Worm (Caenorhabditis elegans) whole organism, L4 larva: ENCODE data around the gene W06F12.3.

Source experiments
- F10B5.3 ChIP-seq: sonication (generic microtip); optimal IDR thresholded peaks from 2 replicates; lab custom pipeline; 2016; ENCODE audit warnings: mild to moderate bottlenecking, missing genetic modification characterization, missing compliant biosample characterization
- F37D6.2 ChIP-seq: sonication (generic microtip); optimal IDR thresholded peaks from 2 replicates; lab custom pipeline; 2016; ENCODE audit warnings: mild to moderate bottlenecking, missing genetic modification characterization, missing compliant biosample characterization
- Y105C5A.15 ChIP-seq: fragments of 200-800 bp; sonication (Bioruptor generic); IDR thresholded peaks from 2 replicates; pipeline ENCODE4 v1.3.6; 2022; ENCODE audit warnings: missing genetic modification characterization, missing compliant biosample characterization
- aha-1 ChIP-seq: fragments of 150-350 bp; peaks from one replicate; lab custom pipeline; 2014; ENCODE audit warnings: missing biosample characterization, missing genetic modification characterization
- ama-1 ChIP-seq: fragments of 150-350 bp; optimal IDR thresholded peaks from 2 replicates; lab custom pipeline; 2014; ENCODE audit warnings: inconsistent platforms, mixed read lengths
- ceh-28 ChIP-seq: fragments of 150-350 bp; optimal IDR thresholded peaks from 2 replicates; lab custom pipeline; 2014; ENCODE audit warnings: missing biosample characterization, missing genetic modification reagents, missing genetic modification characterization
- ceh-32 ChIP-seq: sonication (generic microtip); optimal IDR thresholded peaks from 2 replicates; lab custom pipeline; 2016; ENCODE audit warnings: mild to moderate bottlenecking, missing genetic modification characterization, missing compliant biosample characterization; ENCODE audit not compliant: poor library complexity
- ceh-82 ChIP-seq: sonication (generic microtip); optimal IDR thresholded peaks from 2 replicates; lab custom pipeline; 2017; ENCODE audit warnings: missing biosample characterization, missing genetic modification characterization
- daf-19 ChIP-seq: fragments of 200-800 bp; sonication (Bioruptor generic); conservative IDR thresholded peaks from 2 replicates; pipeline ENCODE4 v1.3.6; 2022; ENCODE audit warnings: missing genetic modification characterization, missing compliant biosample characterization
- duxl-1 ChIP-seq: sonication (generic microtip); optimal IDR thresholded peaks from 2 replicates; lab custom pipeline; 2016; ENCODE audit warnings: mild to moderate bottlenecking, missing genetic modification characterization, moderate library complexity, missing compliant biosample characterization; ENCODE audit not compliant: poor library complexity
- dve-1 ChIP-seq: sonication (generic microtip); optimal IDR thresholded peaks from 2 replicates; lab custom pipeline; 2017; ENCODE audit warnings: antibody characterized with exemption, mild to moderate bottlenecking, missing genetic modification characterization, missing compliant biosample characterization; ENCODE audit not compliant: insufficient read depth
- egl-27 ChIP-seq: sonication (generic microtip); optimal IDR thresholded peaks from 3 replicates; lab custom pipeline; 2017; ENCODE audit warnings: missing biosample characterization, missing genetic modification reagents, missing genetic modification characterization
- fos-1 ChIP-seq: fragments of 150-350 bp; optimal IDR thresholded peaks from 2 replicates; lab custom pipeline; 2014; ENCODE audit warnings: missing biosample characterization, missing genetic modification characterization
- hif-1 ChIP-seq, 2 experiments: sonication (generic microtip); optimal IDR thresholded peaks; 2 replicates each; lab custom pipeline; 2016 to 2017; ENCODE audit warnings: missing compliant biosample characterization in 2 of 2, missing genetic modification characterization in 2 of 2, missing genetic modification reagents in 2 of 2, missing genotype in 2 of 2, mild to moderate bottlenecking in 1 of 2
- hlh-30 ChIP-seq: sonication (generic microtip); optimal IDR thresholded peaks from 2 replicates; lab custom pipeline; 2017; ENCODE audit warnings: antibody characterized with exemption, mild to moderate bottlenecking, missing genetic modification characterization, missing compliant biosample characterization; ENCODE audit not compliant: insufficient read depth
- hmg-1.1 ChIP-seq: fragments of 200-800 bp; sonication (Bioruptor generic); IDR thresholded peaks from 2 replicates; pipeline ENCODE4 v1.3.6; 2022; ENCODE audit warnings: missing genetic modification reagents, missing genetic modification characterization, missing compliant biosample characterization
- jun-1 ChIP-seq: fragments of 150-350 bp; optimal IDR thresholded peaks from 2 replicates; lab custom pipeline; 2014; ENCODE audit warnings: missing biosample characterization, missing genetic modification reagents, missing genetic modification characterization
- lin-13 ChIP-seq: fragments of 150-350 bp; optimal IDR thresholded peaks from 2 replicates; lab custom pipeline; 2014; ENCODE audit warnings: missing biosample characterization, missing genetic modification reagents, missing genetic modification characterization
- lin-38 ChIP-seq: fragments of 200-800 bp; sonication (Bioruptor generic); IDR thresholded peaks from 2 replicates; pipeline ENCODE4 v1.3.6; 2022; ENCODE audit warnings: missing genetic modification reagents, missing genetic modification characterization, missing compliant biosample characterization
- lin-39 ChIP-seq: fragments of 150-350 bp; optimal IDR thresholded peaks from 2 replicates; lab custom pipeline; 2014; ENCODE audit warnings: missing biosample characterization, missing genetic modification reagents, missing genetic modification characterization
- lsy-2 ChIP-seq, 2 experiments: fragments of 150-350 bp in 1 of 2; sonication (generic microtip) in 1 of 2; optimal IDR thresholded peaks; 2 replicates each; lab custom pipeline; 2014 to 2017; ENCODE audit warnings: missing biosample characterization in 2 of 2, missing genetic modification characterization in 2 of 2
- mes-2 ChIP-seq: sonication (generic microtip); optimal IDR thresholded peaks from 2 replicates; lab custom pipeline; 2016; ENCODE audit warnings: missing genotype, mild to moderate bottlenecking, missing genetic modification characterization, missing compliant biosample characterization; ENCODE audit not compliant: poor library complexity, severe bottlenecking
- nhr-10 ChIP-seq: fragments of 150-350 bp; optimal IDR thresholded peaks from 2 replicates; lab custom pipeline; 2014; ENCODE audit warnings: missing biosample characterization, missing genetic modification characterization
- nhr-102 ChIP-seq: sonication (generic microtip); optimal IDR thresholded peaks from 2 replicates; lab custom pipeline; 2016; ENCODE audit warnings: mild to moderate bottlenecking, missing genetic modification characterization, moderate library complexity, missing compliant biosample characterization
- nhr-25 ChIP-seq: sonication (generic microtip); optimal IDR thresholded peaks from 2 replicates; lab custom pipeline; 2017; ENCODE audit warnings: missing genetic modification characterization, mild to moderate bottlenecking, missing compliant biosample characterization, antibody characterized with exemption, moderate library complexity, borderline replicate concordance; ENCODE audit not compliant: insufficient read depth
- nhr-42 ChIP-seq: fragments of 200-800 bp; sonication (Bioruptor generic); IDR thresholded peaks from 2 replicates; pipeline ENCODE4 v1.3.6; 2022; ENCODE audit warnings: missing genetic modification characterization, missing compliant biosample characterization
- nhr-6 ChIP-seq: fragments of 150-350 bp; optimal IDR thresholded peaks from 2 replicates; lab custom pipeline; 2014; ENCODE audit warnings: missing biosample characterization, missing genetic modification characterization
- nhr-77 ChIP-seq: fragments of 150-350 bp; optimal IDR thresholded peaks from 2 replicates; lab custom pipeline; 2014; ENCODE audit warnings: missing biosample characterization, missing genetic modification characterization
- rbr-2 ChIP-seq: sonication (generic microtip); optimal IDR thresholded peaks from 2 replicates; lab custom pipeline; 2016; ENCODE audit warnings: missing genotype, missing genetic modification characterization, missing compliant biosample characterization
- set-16 ChIP-seq: fragments of 200-800 bp; sonication (Bioruptor generic); IDR thresholded peaks from 2 replicates; pipeline ENCODE4 v1.3.6; 2022; ENCODE audit warnings: missing genetic modification reagents, missing genetic modification characterization, missing compliant biosample characterization
- snpc-4 ChIP-seq: fragments of 150-350 bp; optimal IDR thresholded peaks from 2 replicates; lab custom pipeline; 2014; ENCODE audit warnings: missing biosample characterization, missing genetic modification characterization
- tag-97 ChIP-seq: fragments of 200-800 bp; sonication (Bioruptor generic); IDR thresholded peaks from 2 replicates; pipeline ENCODE4 v1.3.6; 2022; ENCODE audit warnings: missing genetic modification characterization, missing compliant biosample characterization
- unc-62 ChIP-seq, 3 experiments: fragments of 150-350 bp in 1 of 3; sonication (generic microtip); optimal IDR thresholded peaks in 2 of 3; peaks in 1 of 3; 1 replicate in 1 of 3; 2 replicates in 2 of 3; lab custom pipeline; 2014 to 2017; ENCODE audit warnings: missing biosample characterization in 3 of 3, missing genetic modification characterization in 3 of 3, missing genetic modification reagents in 3 of 3, missing genotype in 1 of 3
- zag-1 ChIP-seq: fragments of 150-350 bp; optimal IDR thresholded peaks from 2 replicates; lab custom pipeline; 2014; ENCODE audit warnings: missing biosample characterization, missing genetic modification characterization
- zfp-3 ChIP-seq: fragments of 200-800 bp; sonication (Bioruptor generic); conservative IDR thresholded peaks from 2 replicates; pipeline ENCODE4 v1.3.6; 2022; ENCODE audit warnings: missing genetic modification reagents, missing genetic modification characterization, missing compliant biosample characterization

Gene W06F12.3

ce11 chrIII:13735008-13735407 lies at the start of gene W06F12.3:
Gene W06F12.3, plus strand, starts transcription at chrIII:13735030.
- TF ChIP-seq rbr-2 (tag; lab: Kevin White, UChicago) (no peak), lin-38 (GFP tag; lab: Robert Waterston, UW) (no peak), aha-1 (peak; percentile 91)
- TF ChIP-seq, all 104 proteins: peak for 1

- TF ChIP-seq nhr-77 (tag; lab: Kevin White, UChicago): no peak
- no peak for TF ChIP-seq hmg-1.1
- no peak for TF ChIP-seq nhr-10 (tag; lab: Kevin White, UChicago)
- no peak for TF ChIP-seq zfp-3 (GFP tag; lab: Robert Waterston, UW)
- TF ChIP-seq tag-97 (GFP tag; lab: Robert Waterston, UW): no peak
- TF ChIP-seq set-16 (GFP tag; lab: Robert Waterston, UW): no peak
- no peak for TF ChIP-seq nhr-102 (tag; lab: Kevin White, UChicago)
- no peak for TF ChIP-seq zag-1 (tag; lab: Kevin White, UChicago)
- TF ChIP-seq jun-1 (tag; lab: Kevin White, UChicago): no peak
- TF ChIP-seq hif-1 (tag; optimal IDR thresholded peaks at IDR 0.05; lab: Kevin White, UChicago): no peak
Observed at ce11 chrIII:13686309-13686708, 48.5 kb upstream of the W06F12.3 start, which contains the start of gene dyf-2. Gene dyf-2, minus strand, starts transcription at chrIII:13686445.

- TF ChIP-seq lsy-2 (tag; optimal IDR thresholded peaks at IDR 0.05; lab: Kevin White, UChicago): peak in 1 of 2 experiments; percentile 34
- TF ChIP-seq nhr-6 (tag; lab: Kevin White, UChicago): peak; percentile 23
- TF ChIP-seq hlh-30: peak; percentile 66
- no peak for TF ChIP-seq lin-39 (tag; lab: Kevin White, UChicago)
- no peak for TF ChIP-seq snpc-4
- TF ChIP-seq unc-62 (GFP tag; optimal IDR thresholded peaks at IDR 0.05 in 1 of 2; lab: Kevin White, UChicago): peak in 1 of 2 experiments; percentile 75
- no peak for TF ChIP-seq unc-62 (tag; optimal IDR thresholded peaks at IDR 0.05; lab: Kevin White, UChicago)
- peak; percentile 22 for TF ChIP-seq aha-1
- peak; percentile 1 for TF ChIP-seq lin-13 (GFP tag; lab: Kevin White, UChicago)
- TF ChIP-seq nhr-25 (tag; lab: Kevin White, UChicago): no peak
- peak; percentile 46 for TF ChIP-seq mes-2
- TF ChIP-seq, all 104 proteins: peak for 7
Observed at ce11 chrIII:13687211-13687610, 47.6 kb upstream of the W06F12.3 start, which contains the start of gene cul-2. Gene cul-2, plus strand, starts transcription at chrIII:13687269.

- TF ChIP-seq lsy-2 (tag; optimal IDR thresholded peaks at IDR 0.05; lab: Kevin White, UChicago) (no peak), duxl-1 (tag; lab: Kevin White, UChicago) (peak; percentile 21), mes-2 (peak; percentile 38), hlh-30 (peak; percentile 34), nhr-10 (tag; lab: Kevin White, UChicago) (no peak), Y105C5A.15 (GFP tag; lab: Robert Waterston, UW) (no peak), daf-19 (GFP tag; lab: Robert Waterston, UW) (0 out of 2 replicates have a peak, but pooled peaks have one; percentile 8), ama-1 (lab: Kevin White, UChicago) (peak; percentile 32), ceh-32 (tag; lab: Kevin White, UChicago) (no peak), ceh-28 (tag; lab: Kevin White, UChicago) (peak; percentile 51), hmg-1.1 (no peak), egl-27 (tag; lab: Kevin White, UChicago) (no peak), ceh-82 (no peak)
Observed at ce11 chrIII:13692555-13692954, 42.3 kb upstream of the W06F12.3 start, which contains the start of gene cyn-2. Gene cyn-2, plus strand, starts transcription at chrIII:13692668.

ce11 chrIII:13693187-13693586 lies 41.6 kb upstream of the W06F12.3 start:
- no peak for TF ChIP-seq duxl-1 (tag; lab: Kevin White, UChicago)
- TF ChIP-seq F37D6.2 (tag; lab: Kevin White, UChicago): no peak
- no peak for TF ChIP-seq dve-1 (tag; lab: Kevin White, UChicago)
- peak; percentile 51 for TF ChIP-seq ceh-28 (tag; lab: Kevin White, UChicago)
- no peak for TF ChIP-seq tag-97 (GFP tag; lab: Robert Waterston, UW)
- TF ChIP-seq set-16 (GFP tag; lab: Robert Waterston, UW): 0 out of 2 replicates have a peak, but pooled peaks have one; percentile 4
- no peak for TF ChIP-seq zag-1 (tag; lab: Kevin White, UChicago)
- TF ChIP-seq F10B5.3 (tag; lab: Kevin White, UChicago): no peak
- TF ChIP-seq fos-1 (tag; lab: Kevin White, UChicago): no peak
- TF ChIP-seq aha-1: peak; percentile 40
- no peak for TF ChIP-seq nhr-42 (GFP tag; lab: Robert Waterston, UW)
